Worm (Caenorhabditis elegans): ENCODE measurements around the gene col-10.

- TF ChIP-seq ceh-9 (tag; optimal IDR thresholded peaks at IDR 0.05) (no peak), F13H6.1 (tag; optimal IDR thresholded peaks at IDR 0.05) (no peak), nfya-1 (tag; optimal IDR thresholded peaks at IDR 0.05) (no peak), ama-1 (optimal IDR thresholded peaks at IDR 0.05) (no peak), nhr-11 (tag; optimal IDR thresholded peaks at IDR 0.05) (no peak), ahr-1 (tag; optimal IDR thresholded peaks at IDR 0.05) (no peak), dve-1 (tag; optimal IDR thresholded peaks at IDR 0.05) (no peak), pha-4 (tag; optimal IDR thresholded peaks at IDR 0.05) (no peak), npax-4 (tag; optimal IDR thresholded peaks at IDR 0.05) (no peak), ceh-2 (tag; optimal IDR thresholded peaks at IDR 0.05) (no peak), pqm-1 (tag; optimal IDR thresholded peaks at IDR 0.05) (no peak)
Observed at ce11 chrV:9194055-9194454, 28.9 kb upstream of the col-10 start.

Measured in whole organism, late embryonic.